Worm (Caenorhabditis elegans): ENCODE results near the gene F39H12.3.

ce11 chrX:871957-872715 is 30.8 kb upstream of the F39H12.3 start, which contains the start of gene F56F10.1:
- TF ChIP-seq mdl-1 (tag; optimal IDR thresholded peaks at IDR 0.05) = no peak
- no peak for TF ChIP-seq pha-4 (tag; optimal IDR thresholded peaks at IDR 0.05)
- TF ChIP-seq ztf-4 (tag; optimal IDR thresholded peaks at IDR 0.05) = no peak
- no peak for TF ChIP-seq pqm-1 (tag; optimal IDR thresholded peaks at IDR 0.05)
- no peak for TF ChIP-seq aly-2 (tag; optimal IDR thresholded peaks at IDR 0.05)
- no peak for TF ChIP-seq nhr-23 (tag; optimal IDR thresholded peaks at IDR 0.05)
- no peak for TF ChIP-seq ceh-28 (tag; optimal IDR thresholded peaks at IDR 0.05)
- TF ChIP-seq nhr-237 (tag; optimal IDR thresholded peaks at IDR 0.05) = no peak
